Worm (Caenorhabditis elegans): ENCODE measurements around the gene xrn-1.

Gene xrn-1

ce11 chrII:14046491-14046890 lies 22.2 kb upstream of the xrn-1 start:
- no peak for TF ChIP-seq dao-5 (tag; optimal IDR thresholded peaks at IDR 0.05)
- TF ChIP-seq him-1 (tag; optimal IDR thresholded peaks at IDR 0.05): no peak
- TF ChIP-seq W03F9.2 (tag; optimal IDR thresholded peaks at IDR 0.05): no peak

ce11 chrII:14049097-14049496 lies 19.6 kb upstream of the xrn-1 start:
- no peak for TF ChIP-seq him-1 (tag; optimal IDR thresholded peaks at IDR 0.05)
- no peak for TF ChIP-seq W03F9.2 (tag; optimal IDR thresholded peaks at IDR 0.05)
- no peak for TF ChIP-seq dao-5 (tag; optimal IDR thresholded peaks at IDR 0.05)

- no peak for TF ChIP-seq dao-5 (tag; optimal IDR thresholded peaks at IDR 0.05)
- TF ChIP-seq W03F9.2 (tag; optimal IDR thresholded peaks at IDR 0.05): no peak
- no peak for TF ChIP-seq him-1 (tag; optimal IDR thresholded peaks at IDR 0.05)
Measured at ce11 chrII:14050506-14050905, 18.2 kb upstream of the xrn-1 start.

ce11 chrII:14051474-14051934 lies 17.2 kb upstream of the xrn-1 start:
- TF ChIP-seq dao-5 (tag; optimal IDR thresholded peaks at IDR 0.05) (no peak), W03F9.2 (tag; optimal IDR thresholded peaks at IDR 0.05) (no peak), him-1 (tag; optimal IDR thresholded peaks at IDR 0.05) (no peak)

- no peak for TF ChIP-seq dao-5 (tag; optimal IDR thresholded peaks at IDR 0.05)
- TF ChIP-seq him-1 (tag; optimal IDR thresholded peaks at IDR 0.05): no peak
- TF ChIP-seq W03F9.2 (tag; optimal IDR thresholded peaks at IDR 0.05): no peak
Measured at ce11 chrII:14052204-14052603, 16.5 kb upstream of the xrn-1 start, which contains the start of gene daf-5. daf-5 (minus strand) TSS chrII:14052304.

- TF ChIP-seq W03F9.2 (tag; optimal IDR thresholded peaks at IDR 0.05) (no peak), dao-5 (tag; optimal IDR thresholded peaks at IDR 0.05) (no peak), him-1 (tag; optimal IDR thresholded peaks at IDR 0.05) (no peak)
Measured at ce11 chrII:14053141-14053540, 15.6 kb upstream of the xrn-1 start.

ce11 chrII:14055717-14056116 lies 13.0 kb upstream of the xrn-1 start:
- no peak for TF ChIP-seq W03F9.2 (tag; optimal IDR thresholded peaks at IDR 0.05)
- TF ChIP-seq him-1 (tag; optimal IDR thresholded peaks at IDR 0.05): no peak
- no peak for TF ChIP-seq dao-5 (tag; optimal IDR thresholded peaks at IDR 0.05)

ce11 chrII:14059767-14060166 lies 8.9 kb upstream of the xrn-1 start, which contains the start of gene rpb-11:
rpb-11 (plus strand) TSS chrII:14060085.
- no peak for TF ChIP-seq dao-5 (tag; optimal IDR thresholded peaks at IDR 0.05)
- TF ChIP-seq him-1 (tag; optimal IDR thresholded peaks at IDR 0.05): peak; percentile 39
- TF ChIP-seq W03F9.2 (tag; optimal IDR thresholded peaks at IDR 0.05): peak; percentile 93

- TF ChIP-seq him-1 (tag; optimal IDR thresholded peaks at IDR 0.05): no peak
- no peak for TF ChIP-seq W03F9.2 (tag; optimal IDR thresholded peaks at IDR 0.05)
- TF ChIP-seq dao-5 (tag; optimal IDR thresholded peaks at IDR 0.05): no peak
Measured at ce11 chrII:14060439-14060838, 8.3 kb upstream of the xrn-1 start, which contains the start of gene W01G7.4. W01G7.4 (plus strand) TSS chrII:14060739.

ce11 chrII:14060885-14061284 lies 7.8 kb upstream of the xrn-1 start:
- TF ChIP-seq him-1 (tag; optimal IDR thresholded peaks at IDR 0.05) (no peak), dao-5 (tag; optimal IDR thresholded peaks at IDR 0.05) (no peak), W03F9.2 (tag; optimal IDR thresholded peaks at IDR 0.05) (no peak)

ce11 chrII:14063044-14063500 lies 5.6 kb upstream of the xrn-1 start, which contains the start of gene lem-2:
lem-2 (plus strand) TSS chrII:14063450.
- TF ChIP-seq him-1 (tag; optimal IDR thresholded peaks at IDR 0.05) (peak; percentile 25), dao-5 (tag; optimal IDR thresholded peaks at IDR 0.05) (no peak), W03F9.2 (tag; optimal IDR thresholded peaks at IDR 0.05) (peak; percentile 73)

ce11 chrII:14064051-14064450 lies 4.7 kb upstream of the xrn-1 start:
- TF ChIP-seq dao-5 (tag; optimal IDR thresholded peaks at IDR 0.05) (no peak), W03F9.2 (tag; optimal IDR thresholded peaks at IDR 0.05) (no peak), him-1 (tag; optimal IDR thresholded peaks at IDR 0.05) (no peak)

ce11 chrII:14065486-14065885 lies 3.2 kb upstream of the xrn-1 start:
- TF ChIP-seq W03F9.2 (tag; optimal IDR thresholded peaks at IDR 0.05) (no peak), him-1 (tag; optimal IDR thresholded peaks at IDR 0.05) (no peak), dao-5 (tag; optimal IDR thresholded peaks at IDR 0.05) (no peak)

- TF ChIP-seq W03F9.2 (tag; optimal IDR thresholded peaks at IDR 0.05) (no peak), dao-5 (tag; optimal IDR thresholded peaks at IDR 0.05) (no peak), him-1 (tag; optimal IDR thresholded peaks at IDR 0.05) (no peak)
Measured at ce11 chrII:14074825-14075224, 6.1 kb downstream of the xrn-1 start.

ce11 chrII:14077823-14078222 lies 9.1 kb downstream of the xrn-1 start:
- TF ChIP-seq him-1 (tag; optimal IDR thresholded peaks at IDR 0.05): no peak
- TF ChIP-seq W03F9.2 (tag; optimal IDR thresholded peaks at IDR 0.05): no peak
- no peak for TF ChIP-seq dao-5 (tag; optimal IDR thresholded peaks at IDR 0.05)

Measured in whole organism, L4/young adult.